Fruit fly (Drosophila melanogaster) whole organism, adult: Measurements from ENCODE around the gene CG5013.
A peak's percentile ranks its signal among the peaks of the same experiment; 100 is the strongest.

ENCODE experiments used
- CG11617 ChIP-seq: fragments of 200-800 bp; sonication (Bioruptor generic); optimal IDR thresholded peaks from 2 replicates; lab custom pipeline; 2017; ENCODE audit warnings: mild to moderate bottlenecking, missing biosample characterization, missing genetic modification reagents, missing genetic modification characterization
- CG12768 ChIP-seq: fragments of 200-800 bp; sonication (Bioruptor generic); optimal IDR thresholded peaks from 2 replicates; lab custom pipeline; 2017; ENCODE audit warnings: missing biosample characterization, missing genetic modification characterization, mild to moderate bottlenecking, moderate library complexity, missing genetic modification reagents
- CG14711 ChIP-seq: fragments of 200-800 bp; sonication (Bioruptor generic); optimal IDR thresholded peaks from 2 replicates; lab custom pipeline; 2018; ENCODE audit warnings: missing biosample characterization, mild to moderate bottlenecking, missing genetic modification characterization, moderate library complexity
- CG1620 ChIP-seq: fragments of 200-800 bp; sonication (Bioruptor generic); optimal IDR thresholded peaks from 2 replicates; lab custom pipeline; 2016; ENCODE audit warnings: missing biosample characterization, missing genetic modification characterization
- CG33017 ChIP-seq: fragments of 200-800 bp; sonication (Bioruptor generic); optimal IDR thresholded peaks from 2 replicates; lab custom pipeline; 2018; ENCODE audit warnings: missing biosample characterization, mild to moderate bottlenecking, missing genetic modification characterization, moderate library complexity
- CG5204 ChIP-seq: fragments of 200-800 bp; sonication (Bioruptor generic); optimal IDR thresholded peaks from 2 replicates; lab custom pipeline; 2016; ENCODE audit warnings: missing biosample characterization, missing genetic modification characterization
- CG7045 ChIP-seq: fragments of 200-800 bp; sonication (Bioruptor generic); optimal IDR thresholded peaks from 2 replicates; lab custom pipeline; 2017; ENCODE audit warnings: missing biosample characterization, mild to moderate bottlenecking, missing genetic modification characterization
- CG7101 ChIP-seq: fragments of 200-800 bp; sonication (Bioruptor generic); optimal IDR thresholded peaks from 2 replicates; lab custom pipeline; 2018; ENCODE audit warnings: missing biosample characterization, mild to moderate bottlenecking, missing genetic modification characterization, moderate library complexity
- Clk ChIP-seq: fragments of 200-800 bp; sonication (Bioruptor generic); optimal IDR thresholded peaks from 2 replicates; lab custom pipeline; 2017; ENCODE audit warnings: missing biosample characterization, missing genetic modification characterization
- Crg-1 ChIP-seq: fragments of 200-800 bp; sonication (Bioruptor generic); optimal IDR thresholded peaks from 2 replicates; lab custom pipeline; 2016; ENCODE audit warnings: missing biosample characterization, missing genetic modification characterization
- Hr96 ChIP-seq: fragments of 200-800 bp; sonication (Bioruptor generic); optimal IDR thresholded peaks from 2 replicates; lab custom pipeline; 2016; ENCODE audit warnings: missing biosample characterization, missing genetic modification characterization
- Mnt ChIP-seq: fragments of 200-800 bp; sonication (Bioruptor generic); optimal IDR thresholded peaks from 2 replicates; lab custom pipeline; 2016; ENCODE audit warnings: missing biosample characterization, mild to moderate bottlenecking, missing genetic modification characterization
- bab1 ChIP-seq: fragments of 200-800 bp; sonication (Bioruptor generic); optimal IDR thresholded peaks from 3 replicates; lab custom pipeline; 2019; ENCODE audit warnings: missing biosample characterization, mild to moderate bottlenecking, missing genetic modification characterization, moderate library complexity
- cic ChIP-seq: fragments of 200-800 bp; sonication (Bioruptor generic); optimal IDR thresholded peaks from 2 replicates; lab custom pipeline; 2017; ENCODE audit warnings: missing biosample characterization, mild to moderate bottlenecking, missing genetic modification characterization, moderate library complexity
- cnc ChIP-seq, 2 experiments: fragments of >200 bp; optimal IDR thresholded peaks; 2 replicates each; lab custom pipeline; 2017
- kay ChIP-seq: fragments of 200-800 bp; sonication (Bioruptor generic); peaks from one replicate; lab custom pipeline; 2016; ENCODE audit warnings: missing biosample characterization, missing genetic modification characterization, borderline replicate concordance
- ovo ChIP-seq: fragments of 200-800 bp; sonication (Bioruptor generic); optimal IDR thresholded peaks from 2 replicates; lab custom pipeline; 2016; ENCODE audit warnings: missing biosample characterization, missing genetic modification characterization
- pad ChIP-seq: fragments of 200-800 bp; sonication (Bioruptor generic); optimal IDR thresholded peaks from 3 replicates; lab custom pipeline; 2017; ENCODE audit warnings: missing biosample characterization, missing genetic modification characterization, mild to moderate bottlenecking, moderate library complexity, missing genetic modification reagents
- tj ChIP-seq: fragments of 200-800 bp; sonication (Bioruptor generic); optimal IDR thresholded peaks from 3 replicates; lab custom pipeline; 2017; ENCODE audit warnings: missing biosample characterization, mild to moderate bottlenecking, missing genetic modification characterization, moderate library complexity
- toe ChIP-seq: fragments of 200-800 bp; sonication (Bioruptor generic); optimal IDR thresholded peaks from 2 replicates; lab custom pipeline; 2016; ENCODE audit warnings: missing biosample characterization, missing genetic modification characterization

Gene CG5013

dm6 chr3R:16091910-16092627, 42.6 kb downstream of the CG5013 start:
- TF ChIP-seq CG12768: no peak
- TF ChIP-seq CG11617 (GFP tag; lab: Kevin White, UChicago): no peak
- no peak for TF ChIP-seq CG14711 (tag; lab: Kevin White, UChicago)
- no peak for TF ChIP-seq tj (GFP tag; lab: Kevin White, UChicago)
- TF ChIP-seq bab1 (GFP tag; lab: Kevin White, UChicago): no peak
- TF ChIP-seq Clk: no peak
- TF ChIP-seq cnc (optimal IDR thresholded peaks at IDR 0.05; lab: Kevin White, UChicago): no peak
- no peak for TF ChIP-seq CG33017 (tag; lab: Kevin White, UChicago)
- no peak for TF ChIP-seq toe
- no peak for TF ChIP-seq Mnt (GFP tag; lab: Kevin White, UChicago)
- TF ChIP-seq Crg-1 (GFP tag; lab: Kevin White, UChicago): no peak
- no peak for TF ChIP-seq kay (GFP tag; lab: Kevin White, UChicago)
- no peak for TF ChIP-seq CG5204
- no peak for TF ChIP-seq ovo (GFP tag; lab: Kevin White, UChicago)
- no peak for TF ChIP-seq CG7045 (GFP tag; lab: Kevin White, UChicago)

dm6 chr3R:16094011-16094729, 44.7 kb downstream of the CG5013 start:
- TF ChIP-seq CG7045 (GFP tag; lab: Kevin White, UChicago) (peak; percentile 10), pad (GFP tag; lab: Kevin White, UChicago) (peak; percentile 16), CG5204 (no peak), tj (GFP tag; lab: Kevin White, UChicago) (peak; percentile 19), kay (GFP tag; lab: Kevin White, UChicago) (no peak), bab1 (GFP tag; lab: Kevin White, UChicago) (peak; percentile 14)

dm6 chr3R:16094918-16095317, 45.4 kb downstream of the CG5013 start:
- TF ChIP-seq Crg-1 (GFP tag; lab: Kevin White, UChicago): peak; percentile 14
- peak; percentile 24 for TF ChIP-seq CG7045 (GFP tag; lab: Kevin White, UChicago)
- peak; percentile 9 for TF ChIP-seq CG7101 (tag; lab: Kevin White, UChicago)
- no peak for TF ChIP-seq CG11617 (GFP tag; lab: Kevin White, UChicago)
- peak; percentile 62 for TF ChIP-seq ovo (GFP tag; lab: Kevin White, UChicago)

dm6 chr3R:16097661-16098329, 48.3 kb downstream of the CG5013 start:
- peak; percentile 82 for TF ChIP-seq Clk
- peak; percentile 94 for TF ChIP-seq CG7045 (GFP tag; lab: Kevin White, UChicago)
- peak; percentile 95 for TF ChIP-seq Crg-1 (GFP tag; lab: Kevin White, UChicago)
- peak; percentile 94 for TF ChIP-seq toe
- peak; percentile 64 for TF ChIP-seq cic (GFP tag; lab: Kevin White, UChicago)
- TF ChIP-seq Mnt (GFP tag; lab: Kevin White, UChicago): peak; percentile 93
- TF ChIP-seq CG1620: peak; percentile 95
- TF ChIP-seq kay (GFP tag; lab: Kevin White, UChicago): peak; percentile 86
- TF ChIP-seq pad (GFP tag; lab: Kevin White, UChicago): peak; percentile 96
- peak; percentile 97 for TF ChIP-seq bab1 (GFP tag; lab: Kevin White, UChicago)
- peak; percentile 99 for TF ChIP-seq ovo (GFP tag; lab: Kevin White, UChicago)
- peak; percentile 68 for TF ChIP-seq tj (GFP tag; lab: Kevin White, UChicago)
- TF ChIP-seq CG12768: peak; percentile 97
- TF ChIP-seq CG5204: peak; percentile 92
- TF ChIP-seq CG11617 (GFP tag; lab: Kevin White, UChicago): peak; percentile 94
- peak; percentile 98 for TF ChIP-seq CG7101 (tag; lab: Kevin White, UChicago)
- peak; percentile 96 for TF ChIP-seq CG14711 (tag; lab: Kevin White, UChicago)
- TF ChIP-seq Hr96 (GFP tag; lab: Kevin White, UChicago): peak; percentile 96
- peak in 1 of 2 experiments; percentile 16 for TF ChIP-seq cnc (optimal IDR thresholded peaks at IDR 0.05; lab: Kevin White, UChicago)
- TF ChIP-seq CG33017 (tag; lab: Kevin White, UChicago): peak; percentile 97

- peak; percentile 35 for TF ChIP-seq Hr96 (GFP tag; lab: Kevin White, UChicago)
- peak; percentile 53 for TF ChIP-seq toe
- no peak for TF ChIP-seq pad (GFP tag; lab: Kevin White, UChicago)
- TF ChIP-seq ovo (GFP tag; lab: Kevin White, UChicago): peak; percentile 66
- no peak for TF ChIP-seq Mnt (GFP tag; lab: Kevin White, UChicago)
- TF ChIP-seq CG1620: peak; percentile 14
- TF ChIP-seq cnc (optimal IDR thresholded peaks at IDR 0.05; lab: Kevin White, UChicago): no peak
These were observed 49.1 kb downstream of the CG5013 start, which contains the start of the genes Mhcl and Akt for dm6 chr3R:16098333-16099267. Mhcl (minus strand) TSS chr3R:16098761. Akt (plus strand) TSS chr3R:16099228.
